Worm (Caenorhabditis elegans) whole organism, midembryonic: Measurements from ENCODE around the gene Y62H9A.3.

Source experiments
- T22C8.4 ChIP-seq: fragments of 200-800 bp; sonication (Bioruptor generic); IDR thresholded peaks from 2 replicates; pipeline ENCODE4 v1.3.6; 2022; ENCODE audit warnings: missing genetic modification characterization, missing compliant biosample characterization
- cog-1 ChIP-seq: sonication (generic microtip); optimal IDR thresholded peaks from 2 replicates; lab custom pipeline; 2016; ENCODE audit warnings: missing genetic modification characterization, missing compliant biosample characterization
- flt-1 ChIP-seq: fragments of 200-800 bp; sonication (Bioruptor generic); IDR thresholded peaks from 2 replicates; pipeline ENCODE4 v1.3.6; 2022; ENCODE audit warnings: missing genetic modification characterization, missing compliant biosample characterization
- klf-2 ChIP-seq: fragments of 200-800 bp; sonication (Bioruptor generic); conservative IDR thresholded peaks from 2 replicates; pipeline ENCODE4 v1.3.6; 2022; ENCODE audit warnings: missing genetic modification reagents, missing genetic modification characterization, missing compliant biosample characterization
- med-1 ChIP-seq: sonication (generic microtip); optimal IDR thresholded peaks from 2 replicates; lab custom pipeline; 2017; ENCODE audit warnings: missing genetic modification characterization, mild to moderate bottlenecking, missing compliant biosample characterization, antibody characterized with exemption, missing genetic modification reagents; ENCODE audit not compliant: insufficient read depth
- ref-1 ChIP-seq: fragments of 200-800 bp; sonication (Bioruptor generic); conservative IDR thresholded peaks from 2 replicates; pipeline ENCODE4 v1.3.6; 2022; ENCODE audit warnings: missing genetic modification reagents, missing genetic modification characterization, missing compliant biosample characterization
- tab-1 ChIP-seq: fragments of 200-800 bp; sonication (Bioruptor generic); IDR thresholded peaks from 2 replicates; pipeline ENCODE4 v1.3.6; 2022; ENCODE audit warnings: missing genetic modification characterization, missing compliant biosample characterization
- ztf-23 ChIP-seq: fragments of 200-800 bp; sonication (Bioruptor generic); IDR thresholded peaks from 2 replicates; pipeline ENCODE4 v1.3.6; 2022; ENCODE audit warnings: missing genetic modification reagents, missing genetic modification characterization, missing compliant biosample characterization
- ztf-29 ChIP-seq: fragments of 200-800 bp; sonication (Bioruptor generic); IDR thresholded peaks from 2 replicates; pipeline ENCODE4 v1.3.6; 2022; ENCODE audit warnings: missing genetic modification reagents, missing genetic modification characterization, missing compliant biosample characterization

DNA sequence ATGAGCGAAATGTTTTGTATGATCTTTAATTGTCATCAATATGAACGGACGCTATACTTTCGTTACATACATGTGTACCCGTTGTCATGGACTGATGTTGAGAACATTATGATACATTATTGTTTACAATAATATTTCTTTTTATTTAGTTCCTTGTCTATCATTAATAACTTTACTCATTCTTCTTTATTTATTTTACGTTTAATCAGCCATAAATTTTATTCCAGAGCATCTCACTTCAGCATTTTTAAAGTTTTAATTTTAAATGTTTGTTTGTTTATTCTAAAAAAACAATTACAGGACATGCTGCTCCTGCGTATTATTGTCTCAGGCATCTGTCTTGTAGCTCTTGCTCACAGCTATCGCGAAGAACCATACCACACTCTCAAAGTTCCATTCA is 36.4 kb downstream of the Y62H9A.3 start, which contains the start of gene F54F7.2:
- TF ChIP-seq tab-1 (GFP tag; lab: Robert Waterston, UW): no peak
- TF ChIP-seq klf-2 (GFP tag; lab: Robert Waterston, UW): no peak
- TF ChIP-seq ztf-23 (GFP tag; lab: Robert Waterston, UW): no peak
- TF ChIP-seq med-1 (GFP tag; lab: Kevin White, UChicago): no peak
- no peak for TF ChIP-seq flt-1
- no peak for TF ChIP-seq ref-1 (GFP tag; lab: Robert Waterston, UW)
- TF ChIP-seq cog-1 (tag; lab: Kevin White, UChicago): no peak
- TF ChIP-seq ztf-29 (GFP tag; lab: Robert Waterston, UW): no peak
- TF ChIP-seq T22C8.4: no peak
